Fruit fly (Drosophila melanogaster) whole organism, pupa: ENCODE data around the gene Gr64c.

Experiments
- CG12605 ChIP-seq: fragments of 200-800 bp; sonication (Bioruptor generic); IDR thresholded peaks from 2 replicates; pipeline ENCODE4 v1.3.6; 2022; ENCODE audit warnings: missing biosample characterization, missing genetic modification characterization
- CG13204 ChIP-seq: fragments of 200-800 bp; sonication (Bioruptor generic); optimal IDR thresholded peaks from 2 replicates; lab custom pipeline; 2018; ENCODE audit warnings: missing biosample characterization, mild to moderate bottlenecking, missing genetic modification characterization, moderate library complexity
- CG14655 ChIP-seq: fragments of 200-800 bp; sonication (Bioruptor generic); optimal IDR thresholded peaks from 3 replicates; lab custom pipeline; 2017; ENCODE audit warnings: mild to moderate bottlenecking, missing biosample characterization, missing genetic modification reagents, missing genetic modification characterization
- CG17806 ChIP-seq: fragments of 200-800 bp; sonication (Bioruptor generic); optimal IDR thresholded peaks from 2 replicates; lab custom pipeline; 2018; ENCODE audit warnings: missing biosample characterization, mild to moderate bottlenecking, missing genetic modification characterization, moderate library complexity
- CG32121 ChIP-seq: fragments of 200-800 bp; sonication (Bioruptor generic); IDR thresholded peaks from 2 replicates; pipeline ENCODE4 v1.3.6; 2022; ENCODE audit warnings: missing biosample characterization, missing genetic modification characterization
- CG34367 ChIP-seq: fragments of 200-800 bp; sonication (Bioruptor generic); optimal IDR thresholded peaks from 2 replicates; lab custom pipeline; 2018; ENCODE audit warnings: missing biosample characterization, mild to moderate bottlenecking, missing genetic modification characterization
- CG4496 ChIP-seq: fragments of 200-800 bp; sonication (Bioruptor generic); IDR thresholded peaks from 3 replicates; pipeline ENCODE4 v1.3.6; 2022; ENCODE audit warnings: missing biosample characterization, missing genetic modification characterization
- CG8159 ChIP-seq: fragments of 200-800 bp; sonication (Bioruptor generic); optimal IDR thresholded peaks from 3 replicates; lab custom pipeline; 2018; ENCODE audit warnings: missing biosample characterization, mild to moderate bottlenecking, missing genetic modification characterization, moderate library complexity
- CG8301 ChIP-seq: fragments of 200-800 bp; sonication (Bioruptor generic); optimal IDR thresholded peaks from 2 replicates; lab custom pipeline; 2018; ENCODE audit warnings: missing biosample characterization, mild to moderate bottlenecking, missing genetic modification characterization
- CG9948 ChIP-seq: fragments of 200-800 bp; sonication (Bioruptor generic); optimal IDR thresholded peaks from 2 replicates; lab custom pipeline; 2018; ENCODE audit warnings: missing biosample characterization, mild to moderate bottlenecking, missing genetic modification characterization, moderate library complexity
- Pif1B ChIP-seq: fragments of 200-800 bp; sonication (Bioruptor generic); optimal IDR thresholded peaks from 3 replicates; lab custom pipeline; 2016; ENCODE audit warnings: missing biosample characterization, missing genetic modification characterization
- fd96Ca ChIP-seq: fragments of 200-800 bp; sonication (Bioruptor generic); IDR thresholded peaks from 3 replicates; pipeline ENCODE4 v1.3.6; 2022; ENCODE audit warnings: missing biosample characterization, missing genetic modification characterization
- gl ChIP-seq: fragments of 200-800 bp; sonication (Bioruptor generic); optimal IDR thresholded peaks from 2 replicates; lab custom pipeline; 2018; ENCODE audit warnings: missing biosample characterization, mild to moderate bottlenecking, missing genetic modification characterization
- rn ChIP-seq: fragments of 200-800 bp; sonication (Bioruptor generic); IDR thresholded peaks from 2 replicates; pipeline ENCODE4 v1.3.6; 2022; ENCODE audit warnings: missing biosample characterization, missing genetic modification characterization

DNA sequence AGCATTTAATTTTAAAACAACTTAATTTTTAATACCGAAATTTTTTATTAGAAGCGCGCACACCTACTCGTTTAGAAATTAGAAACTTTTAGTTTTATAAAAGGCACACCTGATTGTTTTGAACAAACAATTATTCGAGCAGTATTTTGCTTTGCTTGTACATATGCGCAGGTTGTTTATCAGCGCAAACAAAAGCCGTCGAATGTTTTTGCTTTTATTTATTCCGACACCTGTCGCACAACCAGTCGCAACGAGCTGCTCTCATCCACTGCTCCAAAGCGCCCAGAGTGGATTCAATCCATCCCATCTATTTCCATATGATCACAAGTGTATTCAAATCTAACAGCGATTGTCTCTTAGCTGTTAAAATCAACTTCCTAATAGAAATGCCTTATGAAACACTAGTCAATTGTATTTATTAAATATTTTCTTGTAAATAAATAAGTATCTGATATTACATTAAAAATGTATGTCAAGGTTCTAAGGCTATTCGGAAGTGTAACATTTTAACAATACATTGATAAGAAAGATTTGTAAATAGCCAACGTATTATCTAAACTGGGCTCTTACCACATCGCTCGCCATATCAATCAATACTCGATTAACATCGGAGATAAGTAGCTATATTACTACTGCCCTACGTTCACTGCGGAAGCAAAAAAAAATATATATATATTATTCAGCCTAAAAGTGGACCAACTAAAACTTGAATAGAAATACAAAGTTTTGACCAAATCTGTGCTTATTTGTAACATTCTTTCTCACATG lies 2.5 kb upstream of the Gr64c start, which contains the start of gene CG11594:
- TF ChIP-seq CG4496 (GFP tag; lab: Robert Waterston, UW), result no peak
- TF ChIP-seq CG8301, result no peak
- TF ChIP-seq CG32121 (GFP tag; lab: Robert Waterston, UW), result no peak
- TF ChIP-seq fd96Ca, result no peak
- no peak for TF ChIP-seq CG9948 (tag; lab: Kevin White, UChicago)
- TF ChIP-seq CG13204 (GFP tag; lab: Kevin White, UChicago), result no peak
- TF ChIP-seq gl (tag; lab: Kevin White, UChicago), result no peak
- no peak for TF ChIP-seq rn (GFP tag; lab: Robert Waterston, UW)
- no peak for TF ChIP-seq CG8159 (tag; lab: Kevin White, UChicago)
- no peak for TF ChIP-seq CG12605 (GFP tag; lab: Robert Waterston, UW)
- no peak for TF ChIP-seq CG34367
- TF ChIP-seq CG14655 (GFP tag; lab: Kevin White, UChicago), result no peak
- TF ChIP-seq CG17806 (tag; lab: Kevin White, UChicago), result no peak
- no peak for TF ChIP-seq Pif1B (GFP tag; lab: Kevin White, UChicago)
